Fruit fly (Drosophila melanogaster) whole organism, larva: ENCODE data around the gene CG6733.

Source experiments
- noc ChIP-seq: fragments of 200-800 bp; sonication (Bioruptor generic); optimal IDR thresholded peaks from 3 replicates; lab custom pipeline; 2019; ENCODE audit warnings: missing biosample characterization, mild to moderate bottlenecking, missing genetic modification characterization, moderate library complexity

Gene CG6733

DNA sequence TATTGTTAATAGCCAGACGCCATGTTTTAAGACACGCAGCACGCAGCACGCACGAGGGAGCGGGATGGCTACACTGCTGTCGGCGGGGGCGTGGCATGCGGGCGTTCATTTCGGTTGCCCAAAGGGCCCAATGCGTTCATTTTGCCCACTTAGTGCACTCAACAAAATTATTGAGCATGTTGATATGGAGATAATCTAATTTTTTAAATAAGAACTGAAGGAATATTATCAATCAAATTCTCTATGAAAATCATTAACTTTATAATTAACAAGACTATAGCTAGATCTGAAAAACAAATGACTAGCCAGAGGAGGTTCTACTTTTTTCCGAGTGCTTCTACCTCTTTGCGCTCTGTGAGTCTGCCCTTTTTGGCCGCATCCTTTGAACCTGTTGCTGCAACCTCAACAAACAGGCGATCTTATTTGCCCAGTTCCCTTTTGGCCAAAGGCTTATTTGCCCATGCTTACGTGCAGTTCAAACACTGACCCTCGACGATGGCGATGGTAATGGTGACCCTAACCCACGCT is 35.8 kb downstream of the CG6733 start:
- no peak for TF ChIP-seq noc (tag; lab: Kevin White, UChicago)

DNA sequence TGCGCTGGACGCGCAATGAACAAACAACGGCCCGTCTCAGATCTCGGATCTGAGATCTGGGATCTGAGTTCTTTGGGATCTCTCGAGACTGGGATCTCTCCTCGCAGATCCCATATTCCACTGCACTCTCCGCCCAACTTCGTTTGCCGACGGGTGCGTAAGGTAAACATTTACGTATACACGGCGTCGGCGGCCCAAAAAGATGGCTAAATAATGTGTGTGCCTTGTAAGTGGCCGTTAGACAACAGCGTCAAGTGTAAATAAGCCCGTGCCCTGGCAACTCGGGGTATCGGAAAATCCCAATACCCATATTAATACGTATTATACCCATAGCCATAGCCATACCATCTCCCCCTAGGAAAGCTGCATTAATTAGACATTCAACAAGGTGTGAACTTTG is 37.2 kb downstream of the CG6733 start:
- TF ChIP-seq noc (tag; lab: Kevin White, UChicago), result no peak

DNA sequence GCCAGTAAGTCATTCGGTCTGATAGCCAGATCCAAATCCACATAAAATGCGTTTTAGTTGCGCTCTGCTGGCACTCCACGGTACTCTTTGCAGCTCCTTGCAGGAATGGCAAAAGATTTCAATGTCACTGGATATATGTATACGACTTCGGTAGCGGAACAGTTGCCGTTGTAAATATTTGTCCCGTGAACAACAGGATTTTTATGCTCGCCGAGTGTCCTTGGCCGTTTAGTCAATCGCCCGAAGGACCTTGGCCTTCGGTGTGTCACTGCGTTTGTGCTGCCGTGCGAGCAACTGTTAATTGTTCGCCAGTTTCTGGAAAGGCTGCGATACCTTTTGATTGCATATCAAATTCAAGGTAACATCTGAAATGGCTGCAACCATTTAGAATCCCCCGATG is 40.9 kb downstream of the CG6733 start:
- no peak for TF ChIP-seq noc (tag; lab: Kevin White, UChicago)

DNA sequence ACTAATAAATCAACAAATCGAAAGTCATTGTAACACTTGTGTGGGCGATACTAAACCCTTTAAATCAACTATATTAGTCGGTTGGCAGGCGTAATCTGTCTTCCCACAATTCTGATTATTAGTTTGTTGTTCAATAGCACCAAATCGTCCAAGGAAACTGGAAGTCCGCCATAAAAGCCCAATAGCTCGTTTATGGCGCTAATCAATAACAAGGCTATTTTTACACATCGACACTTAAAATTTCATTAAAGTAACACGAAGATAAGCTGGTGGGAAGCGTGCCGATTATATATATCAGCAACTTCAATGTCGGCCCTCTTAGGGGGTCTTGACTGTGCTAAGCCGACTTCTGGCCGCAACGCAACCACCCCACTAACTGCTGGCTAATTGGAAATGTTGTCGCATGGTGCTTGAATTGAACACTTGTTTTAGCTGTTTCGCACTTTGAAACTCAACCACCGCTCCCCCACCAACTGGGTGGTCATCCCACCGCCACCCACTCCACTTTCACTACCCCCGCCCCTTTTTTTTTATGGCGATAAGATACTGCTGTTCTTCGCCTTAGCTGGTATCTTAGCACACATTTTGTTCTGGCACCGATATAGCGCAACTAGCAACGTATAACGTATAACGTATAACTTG is 41.6 kb downstream of the CG6733 start:
- no peak for TF ChIP-seq noc (tag; lab: Kevin White, UChicago)

DNA sequence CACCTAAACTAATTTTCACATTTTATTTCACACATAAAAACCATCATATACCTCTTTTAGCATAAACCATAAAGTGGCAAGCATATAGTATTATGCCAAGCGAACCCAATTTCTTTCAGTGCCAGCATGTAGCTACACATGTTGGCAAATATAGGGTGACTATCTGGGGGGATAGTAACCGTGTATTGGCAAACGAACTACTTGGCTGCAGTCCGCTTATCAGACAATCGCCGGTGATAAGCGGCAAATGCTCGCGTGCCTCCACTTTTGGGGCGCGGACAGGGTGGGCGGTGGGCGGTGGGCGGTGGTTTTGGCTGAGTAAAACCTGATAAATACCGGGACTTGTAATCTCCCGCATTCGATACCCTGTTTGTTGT is 42.1 kb downstream of the CG6733 start:
- peak; percentile 53 for TF ChIP-seq noc (tag; lab: Kevin White, UChicago)

DNA sequence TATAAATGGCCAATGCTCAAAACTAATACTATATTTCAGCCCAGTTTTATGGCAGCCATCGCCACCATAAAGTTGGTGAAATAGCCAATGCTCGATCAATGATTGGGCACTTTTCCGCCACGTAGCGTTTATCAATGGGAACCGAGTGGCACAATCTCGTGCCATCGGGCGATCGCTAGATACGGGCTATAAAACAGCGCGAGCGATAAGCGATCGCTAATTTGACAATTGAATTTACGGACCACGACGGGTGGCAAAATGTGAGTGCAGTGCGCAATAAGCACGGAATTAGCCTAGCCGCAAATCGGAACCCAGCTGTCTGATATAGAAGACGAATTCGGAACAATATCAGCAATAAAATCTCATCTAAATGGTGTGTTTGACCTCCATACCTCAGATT is 42.8 kb downstream of the CG6733 start:
- peak; percentile 34 for TF ChIP-seq noc (tag; lab: Kevin White, UChicago)

DNA sequence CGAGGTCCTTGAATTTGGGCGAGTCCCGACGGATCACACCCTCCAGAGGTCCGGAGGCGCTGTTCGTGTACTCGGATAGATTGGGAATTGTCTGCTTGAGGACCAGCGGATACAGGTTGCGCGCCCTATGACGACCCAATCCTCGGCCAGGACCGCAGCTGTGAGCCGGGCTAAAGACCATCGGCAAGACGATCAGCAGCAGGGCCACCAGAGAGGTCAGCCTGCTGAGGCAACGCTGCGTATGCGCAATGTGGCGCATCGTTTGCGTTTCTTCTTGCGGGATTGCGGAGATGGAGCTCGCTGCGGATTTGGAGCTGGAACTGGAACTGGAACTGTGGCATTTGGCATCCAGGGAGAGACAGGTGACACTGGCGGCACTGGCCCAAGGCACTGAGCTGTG is 43.6 kb downstream of the CG6733 start:
- TF ChIP-seq noc (tag; lab: Kevin White, UChicago), result no peak

DNA sequence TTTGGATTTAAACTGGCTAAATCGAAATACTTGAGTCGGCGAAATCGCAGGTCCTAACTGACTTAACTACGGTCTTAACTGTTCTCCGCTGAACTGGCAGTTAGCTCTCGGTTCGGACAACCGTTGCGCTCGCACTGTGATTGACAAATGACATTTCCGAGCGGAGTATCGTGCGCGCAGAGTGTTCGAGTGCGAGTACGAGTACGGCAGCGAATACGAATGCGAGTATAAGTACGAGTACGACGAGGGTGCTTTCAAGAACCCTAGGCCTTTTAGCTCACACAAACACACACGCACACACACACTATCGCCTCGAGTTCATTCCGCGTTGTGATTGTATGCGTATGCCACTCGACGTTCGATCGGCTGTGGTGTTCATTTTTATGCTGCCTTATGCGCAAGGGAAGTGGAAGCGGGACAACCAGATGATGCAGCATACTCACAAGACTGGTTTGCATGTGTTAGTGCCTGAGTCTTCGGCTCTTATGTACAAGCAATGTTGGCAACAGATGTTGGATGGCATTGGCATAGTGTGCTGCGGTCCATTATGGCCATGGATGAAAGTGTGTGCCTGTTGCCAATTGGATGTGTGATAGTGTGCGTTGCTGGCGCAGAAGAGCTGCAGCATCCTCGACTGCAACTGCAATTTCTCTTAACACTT is 44.3 kb downstream of the CG6733 start, which contains the start of gene hh:
Gene hh, minus strand, starts transcription at position 229 of the 661 bp plus-strand sequence.
- TF ChIP-seq noc (tag; lab: Kevin White, UChicago), result no peak

DNA sequence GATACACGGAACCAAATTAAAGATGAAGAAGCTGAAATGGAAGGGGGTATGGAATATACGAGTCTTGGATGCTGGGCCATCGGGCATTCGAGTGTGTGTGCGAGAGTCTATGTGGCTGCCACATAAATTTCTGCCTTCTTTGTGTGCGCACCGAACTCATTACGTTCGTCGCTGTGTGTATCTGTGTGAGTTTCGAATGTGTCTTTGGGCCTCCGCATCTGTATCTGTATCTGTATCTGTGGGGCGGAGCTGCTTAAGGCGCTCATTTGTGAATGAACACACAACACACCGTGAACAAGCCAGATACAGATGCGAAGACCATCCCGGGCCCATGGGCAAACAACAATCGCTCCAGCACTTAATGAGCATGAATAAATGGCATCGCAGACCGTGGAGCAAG is 45.9 kb downstream of the CG6733 start:
- no peak for TF ChIP-seq noc (tag; lab: Kevin White, UChicago)

DNA sequence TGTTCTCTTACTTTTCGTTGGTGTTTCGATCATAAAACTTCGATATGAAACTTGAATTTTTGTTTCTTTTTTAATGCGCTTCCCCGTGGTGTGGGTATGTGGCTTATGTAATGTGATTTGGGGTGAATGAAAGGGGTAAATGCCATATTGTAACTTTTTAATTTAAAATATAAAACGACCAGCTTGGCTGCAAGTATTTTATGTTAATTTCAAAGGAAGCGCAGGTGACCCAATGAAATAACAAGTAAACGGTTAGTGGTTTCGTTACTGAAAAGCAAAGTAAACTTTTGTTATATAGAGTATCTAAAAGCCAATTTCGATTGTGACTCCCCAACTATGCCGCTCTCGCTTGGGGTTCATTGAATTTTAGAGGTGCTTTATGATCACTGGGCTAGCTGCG is 47.1 kb downstream of the CG6733 start:
- TF ChIP-seq noc (tag; lab: Kevin White, UChicago), result no peak

DNA sequence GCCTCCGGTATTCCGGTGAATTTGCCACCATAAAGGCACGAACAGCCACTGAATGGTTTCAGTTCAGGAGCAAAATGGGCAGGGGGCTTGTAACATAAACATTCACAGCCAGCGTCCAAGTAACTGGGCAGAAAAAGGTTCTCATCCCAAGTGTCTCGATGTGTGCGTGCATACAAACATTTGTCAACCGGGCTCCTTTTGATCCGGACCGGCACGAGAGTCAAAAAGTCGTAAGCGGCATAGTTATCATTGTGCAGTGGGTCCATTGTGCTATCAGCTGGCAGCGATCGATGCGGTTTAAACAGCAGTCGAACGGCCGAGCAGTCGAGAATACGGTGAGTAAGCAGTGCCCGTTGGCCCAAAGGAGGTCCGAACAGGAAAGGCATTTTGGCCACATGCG is 48.2 kb downstream of the CG6733 start:
- no peak for TF ChIP-seq noc (tag; lab: Kevin White, UChicago)

DNA sequence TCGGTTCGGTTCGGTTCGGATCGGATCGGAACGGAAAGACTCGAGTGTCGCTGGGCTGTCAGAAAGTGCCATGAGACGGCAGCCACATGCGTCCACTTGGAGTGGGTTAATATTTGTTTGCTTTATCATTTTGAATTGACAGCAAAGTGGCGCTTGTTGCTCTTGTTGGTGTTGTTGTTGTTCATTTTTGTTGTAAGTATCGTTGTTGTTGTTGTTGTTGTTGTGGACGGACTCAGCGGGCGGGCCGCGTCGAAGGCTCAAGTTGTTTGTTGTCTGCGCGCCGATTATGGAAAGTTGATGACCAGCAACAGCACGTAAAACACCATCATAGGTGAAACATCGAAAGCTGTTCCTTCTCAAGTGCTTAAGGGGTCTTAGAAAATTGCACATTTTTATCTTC is 49.5 kb downstream of the CG6733 start:
- no peak for TF ChIP-seq noc (tag; lab: Kevin White, UChicago)

DNA sequence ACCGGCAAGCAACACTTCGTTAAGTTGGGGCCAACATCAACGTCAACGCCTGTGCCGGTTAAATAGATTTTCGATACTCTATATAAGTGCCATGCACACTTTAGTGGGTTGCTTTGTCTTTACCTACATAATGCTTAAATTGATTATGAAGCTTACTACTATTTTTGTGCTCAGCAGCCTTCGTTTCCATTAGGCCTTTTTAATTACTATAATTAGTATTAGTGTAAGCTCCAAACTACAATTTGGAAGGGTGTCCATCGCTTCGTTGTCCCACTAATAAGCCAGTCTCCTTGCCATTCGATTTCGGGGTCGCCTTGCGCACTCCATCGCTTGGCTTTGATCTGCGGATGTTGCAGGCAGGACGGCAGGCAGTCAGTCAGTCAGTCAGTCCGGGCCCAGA is 50.1 kb downstream of the CG6733 start:
- no peak for TF ChIP-seq noc (tag; lab: Kevin White, UChicago)

DNA sequence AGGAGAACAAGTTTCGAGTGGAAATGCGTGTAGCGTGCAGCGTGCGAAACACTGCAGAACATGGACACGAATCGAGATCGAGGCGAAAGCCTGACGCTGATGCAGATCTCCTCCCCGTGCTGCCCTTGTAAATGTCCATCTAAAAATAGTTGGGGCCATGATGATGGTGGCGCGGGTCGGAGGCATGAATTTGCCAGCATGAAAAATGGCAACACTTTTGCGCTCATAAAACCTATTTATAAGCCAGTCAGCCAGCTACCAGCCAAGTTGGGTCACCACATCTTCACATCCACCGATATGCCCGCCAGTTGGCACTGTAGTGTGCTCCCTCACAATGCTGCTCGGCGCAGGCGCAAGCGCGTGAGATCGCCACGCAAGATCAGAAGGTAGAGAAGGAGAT is 50.9 kb downstream of the CG6733 start:
- no peak for TF ChIP-seq noc (tag; lab: Kevin White, UChicago)
